Fruit fly (Drosophila melanogaster): ENCODE results near the gene CG42526.

CG42526 gene

dm6 chr3L:9455819-9456388 is 20.7 kb upstream of the CG42526 start, which contains the start of the genes phol and CG3552 (continued):
- TF ChIP-seq Sry-δ (GFP tag; optimal IDR thresholded peaks at IDR 0.05) (peak; percentile 62), CG7556 (GFP tag; optimal IDR thresholded peaks at IDR 0.05) (no peak), slp2 (GFP tag; optimal IDR thresholded peaks at IDR 0.05) (no peak), CG12236 (GFP tag; optimal IDR thresholded peaks at IDR 0.05) (no peak), CG8944 (GFP tag; optimal IDR thresholded peaks at IDR 0.05) (no peak), sd (tag; optimal IDR thresholded peaks at IDR 0.05) (peak; percentile 51), CG9797 (GFP tag; optimal IDR thresholded peaks at IDR 0.05) (peak; percentile 44), lbe (GFP tag; optimal IDR thresholded peaks at IDR 0.05) (no peak), gsb-n (tag; optimal IDR thresholded peaks at IDR 0.05) (no peak), da (GFP tag; optimal IDR thresholded peaks at IDR 0.05) (no peak), otp (GFP tag; IDR thresholded peaks at IDR 0.05) (no peak), CG12071 (GFP tag; optimal IDR thresholded peaks at IDR 0.05) (no peak), trem (tag; optimal IDR thresholded peaks at IDR 0.05) (peak; percentile 63), CG32767 (GFP tag; IDR thresholded peaks at IDR 0.05) (peak; percentile 78), CG6791 (GFP tag; IDR thresholded peaks at IDR 0.05; ENCODE audit: partially characterized antibody) (peak; percentile 27; the same call in 2 of the 3 replicates), Vsx1 (GFP tag; optimal IDR thresholded peaks at IDR 0.05) (no peak), nerfin-1 (tag; optimal IDR thresholded peaks at IDR 0.05) (peak; percentile 10), CG13894 (tag; optimal IDR thresholded peaks at IDR 0.05) (peak; percentile 22), CG7357 (GFP tag; IDR thresholded peaks at IDR 0.05) (no peak), E2f2 (GFP tag; IDR thresholded peaks at IDR 0.05) (peak; percentile 66), Chrac-16 (GFP tag; optimal IDR thresholded peaks at IDR 0.05) (no peak), YL-1 (GFP tag; optimal IDR thresholded peaks at IDR 0.05) (peak; percentile 79), Hmr (GFP tag; optimal IDR thresholded peaks at IDR 0.05) (no peak), CG9817 (tag; optimal IDR thresholded peaks at IDR 0.05) (no peak), lilli (GFP tag; optimal IDR thresholded peaks at IDR 0.05) (peak; percentile 24), Nf-YC (tag; optimal IDR thresholded peaks at IDR 0.05) (peak; percentile 43), mam (GFP tag; optimal IDR thresholded peaks at IDR 0.05) (peak; percentile 13), CG8765 (GFP tag; IDR thresholded peaks at IDR 0.05) (no peak), CG32532 (GFP tag; IDR thresholded peaks at IDR 0.05) (no peak), croc (GFP tag; conservative IDR thresholded peaks at IDR 0.05) (no peak), Adf1 (GFP tag; IDR thresholded peaks at IDR 0.05) (peak; percentile 48), CG3281 (GFP tag; optimal IDR thresholded peaks at IDR 0.05) (no peak), C15 (GFP tag; IDR thresholded peaks at IDR 0.05) (no peak), CHES-1-like (GFP tag; optimal IDR thresholded peaks at IDR 0.05) (peak; percentile 17), CG11085 (GFP tag; IDR thresholded peaks at IDR 0.05) (no peak), Hsf (GFP tag; optimal IDR thresholded peaks at IDR 0.05) (no peak), en (GFP tag; optimal IDR thresholded peaks at IDR 0.05) (no peak), slbo (GFP tag; IDR thresholded peaks at IDR 0.05) (no peak), tll (GFP tag; optimal IDR thresholded peaks at IDR 0.05) (peak in 1 of 2 experiments; percentile 13), CG1647 (GFP tag; optimal IDR thresholded peaks at IDR 0.05) (no peak), CG12659 (GFP tag; optimal IDR thresholded peaks at IDR 0.05) (peak; percentile 29), MESR4 (GFP tag; optimal IDR thresholded peaks at IDR 0.05) (peak; percentile 88), CG17361 (GFP tag; IDR thresholded peaks at IDR 0.05) (0 out of 3 replicates have a peak, but pooled peaks have one; percentile 42), lab (GFP tag; optimal IDR thresholded peaks at IDR 0.05) (peak; percentile 35), CG16813 (GFP tag; IDR thresholded peaks at IDR 0.05; ENCODE audit: partially characterized antibody) (peak; percentile 53; the same call in 2 of the 3 replicates), cwo (GFP tag; optimal IDR thresholded peaks at IDR 0.05) (no peak), BtbVII (GFP tag; optimal IDR thresholded peaks at IDR 0.05) (no peak), pnt (GFP tag; optimal IDR thresholded peaks at IDR 0.05) (no peak), tup (GFP tag; optimal IDR thresholded peaks at IDR 0.05) (no peak), CG15011 (GFP tag; optimal IDR thresholded peaks at IDR 0.05) (no peak)
